Fruit fly (Drosophila melanogaster) whole organism, prepupa: ENCODE data around the gene CG8003.

Experiments used
- Blimp-1 ChIP-seq: fragments of 200-800 bp; sonication (Bioruptor generic); optimal IDR thresholded peaks from 3 replicates; lab custom pipeline; 2017; ENCODE audit warnings: missing biosample characterization, missing genetic modification characterization, mild to moderate bottlenecking, moderate library complexity, missing genetic modification reagents
- CG10631 ChIP-seq: fragments of 200-800 bp; sonication (Bioruptor generic); optimal IDR thresholded peaks from 2 replicates; lab custom pipeline; 2016; ENCODE audit warnings: missing biosample characterization, missing genetic modification characterization
- CG10669 ChIP-seq: fragments of 200-800 bp; sonication (Bioruptor generic); optimal IDR thresholded peaks from 3 replicates; lab custom pipeline; 2018; ENCODE audit warnings: missing biosample characterization, mild to moderate bottlenecking, missing genetic modification characterization, moderate library complexity
- CG11294 ChIP-seq: fragments of 200-800 bp; sonication (Bioruptor generic); IDR thresholded peaks from 2 replicates; pipeline ENCODE4 v1.3.6; 2022; ENCODE audit warnings: missing biosample characterization, missing genetic modification characterization
- CG11762 ChIP-seq: fragments of 200-800 bp; sonication (Bioruptor generic); optimal IDR thresholded peaks from 3 replicates; lab custom pipeline; 2016; ENCODE audit warnings: missing biosample characterization, missing genetic modification characterization; ENCODE audit not compliant: insufficient read depth
- CG15336 ChIP-seq: fragments of 200-800 bp; sonication (Bioruptor generic); IDR thresholded peaks from 2 replicates; pipeline ENCODE4 v1.3.6; 2022; ENCODE audit warnings: missing biosample characterization, missing genetic modification characterization
- CG1621 ChIP-seq: fragments of 200-800 bp; sonication (Bioruptor generic); optimal IDR thresholded peaks from 3 replicates; lab custom pipeline; 2018; ENCODE audit warnings: missing biosample characterization, mild to moderate bottlenecking, missing genetic modification characterization
- CG16779 ChIP-seq: fragments of 200-800 bp; sonication (Bioruptor generic); optimal IDR thresholded peaks from 3 replicates; lab custom pipeline; 2017; ENCODE audit warnings: missing biosample characterization, mild to moderate bottlenecking, missing genetic modification characterization
- CG3032 ChIP-seq: fragments of 200-800 bp; optimal IDR thresholded peaks from 2 replicates; lab custom pipeline; 2019; ENCODE audit warnings: missing biosample characterization, mild to moderate bottlenecking, missing genetic modification characterization, moderate library complexity
- CG34406 ChIP-seq: fragments of 200-800 bp; sonication (Bioruptor generic); optimal IDR thresholded peaks from 3 replicates; lab custom pipeline; 2016; ENCODE audit warnings: missing biosample characterization, missing genetic modification characterization
- CG3919 ChIP-seq: fragments of 200-800 bp; sonication (Bioruptor generic); optimal IDR thresholded peaks from 3 replicates; lab custom pipeline; 2016; ENCODE audit warnings: missing biosample characterization, missing genetic modification characterization
- CG4318 ChIP-seq: fragments of 200-800 bp; sonication (Bioruptor generic); optimal IDR thresholded peaks from 3 replicates; lab custom pipeline; 2017; ENCODE audit warnings: missing biosample characterization, mild to moderate bottlenecking, missing genetic modification characterization
- CG6163 ChIP-seq: fragments of 200-800 bp; sonication (Bioruptor generic); IDR thresholded peaks from 3 replicates; pipeline ENCODE4 v1.3.6; 2022; ENCODE audit warnings: missing biosample characterization, missing genetic modification characterization
- CG6276 ChIP-seq: fragments of 200-800 bp; sonication (Bioruptor generic); optimal IDR thresholded peaks from 2 replicates; lab custom pipeline; 2017; ENCODE audit warnings: missing biosample characterization, mild to moderate bottlenecking, missing genetic modification characterization
- CG6792 ChIP-seq: fragments of 200-800 bp; sonication (Bioruptor generic); optimal IDR thresholded peaks from 3 replicates; lab custom pipeline; 2016; ENCODE audit warnings: missing biosample characterization, missing genetic modification characterization
- CG6808 ChIP-seq: fragments of 200-800 bp; sonication (Bioruptor generic); optimal IDR thresholded peaks from 3 replicates; lab custom pipeline; 2017; ENCODE audit warnings: missing biosample characterization, missing genetic modification characterization, mild to moderate bottlenecking, moderate library complexity, missing genetic modification reagents
- CG6854 ChIP-seq: fragments of 200-800 bp; sonication (Bioruptor generic); optimal IDR thresholded peaks from 2 replicates; lab custom pipeline; 2017; ENCODE audit warnings: missing biosample characterization, mild to moderate bottlenecking, missing genetic modification characterization
- CG8119 ChIP-seq: fragments of 200-800 bp; sonication (Bioruptor generic); IDR thresholded peaks from 3 replicates; pipeline ENCODE4 v1.3.6; 2022; ENCODE audit warnings: missing biosample characterization, missing genetic modification characterization
- CG8319 ChIP-seq: fragments of 200-800 bp; sonication (Bioruptor generic); optimal IDR thresholded peaks from 3 replicates; lab custom pipeline; 2016; ENCODE audit warnings: missing biosample characterization, missing genetic modification characterization
- CG8632 ChIP-seq: fragments of 200-800 bp; sonication (Bioruptor generic); optimal IDR thresholded peaks from 3 replicates; lab custom pipeline; 2016; ENCODE audit warnings: missing biosample characterization, missing genetic modification characterization
- CG9139 ChIP-seq: fragments of 200-800 bp; sonication (Bioruptor generic); optimal IDR thresholded peaks from 3 replicates; lab custom pipeline; 2017; ENCODE audit warnings: missing biosample characterization, mild to moderate bottlenecking, missing genetic modification characterization
- Eip75B ChIP-seq: fragments of 200-800 bp; sonication (Bioruptor generic); optimal IDR thresholded peaks from 3 replicates; lab custom pipeline; 2016; ENCODE audit warnings: missing biosample characterization, missing genetic modification characterization
- Eip78C ChIP-seq: fragments of 200-800 bp; sonication (Bioruptor generic); peaks from one replicate; lab custom pipeline; 2016; ENCODE audit warnings: missing biosample characterization, missing genetic modification characterization
- Eip93F ChIP-seq: fragments of 200-800 bp; sonication (Bioruptor generic); optimal IDR thresholded peaks from 2 replicates; lab custom pipeline; 2016; ENCODE audit warnings: missing biosample characterization, mild to moderate bottlenecking, missing genetic modification characterization
- Ets21C ChIP-seq: fragments of 200-800 bp; sonication (Bioruptor generic); optimal IDR thresholded peaks from 3 replicates; lab custom pipeline; 2016; ENCODE audit warnings: missing biosample characterization, missing genetic modification characterization
- Ets96B ChIP-seq: fragments of 200-800 bp; optimal IDR thresholded peaks from 2 replicates; lab custom pipeline; 2019; ENCODE audit warnings: missing biosample characterization, mild to moderate bottlenecking, missing genetic modification characterization, moderate library complexity
- Hr39 ChIP-seq: fragments of 200-800 bp; sonication (Bioruptor generic); optimal IDR thresholded peaks from 2 replicates; lab custom pipeline; 2016; ENCODE audit warnings: missing biosample characterization, missing genetic modification characterization
- Hr4 ChIP-seq: fragments of 200-800 bp; sonication (Bioruptor generic); optimal IDR thresholded peaks from 3 replicates; lab custom pipeline; 2016; ENCODE audit warnings: missing biosample characterization, missing genetic modification characterization
- Lpt ChIP-seq: fragments of 200-800 bp; sonication (Bioruptor generic); optimal IDR thresholded peaks from 3 replicates; lab custom pipeline; 2016; ENCODE audit warnings: missing biosample characterization, missing genetic modification characterization
- OdsH ChIP-seq: fragments of 200-800 bp; sonication (Bioruptor generic); optimal IDR thresholded peaks from 3 replicates; lab custom pipeline; 2016; ENCODE audit warnings: missing biosample characterization, missing genetic modification characterization
- Smox ChIP-seq: fragments of 200-800 bp; sonication (Bioruptor generic); optimal IDR thresholded peaks from 3 replicates; lab custom pipeline; 2016; ENCODE audit warnings: missing biosample characterization, missing genetic modification characterization
- Sox102F ChIP-seq: fragments of 200-800 bp; sonication (Bioruptor generic); optimal IDR thresholded peaks from 2 replicates; lab custom pipeline; 2016; ENCODE audit warnings: missing biosample characterization, mild to moderate bottlenecking, missing genetic modification characterization
- Sox14 ChIP-seq: fragments of 200-800 bp; sonication (Bioruptor generic); optimal IDR thresholded peaks from 3 replicates; lab custom pipeline; 2016; ENCODE audit warnings: missing biosample characterization, missing genetic modification characterization
- achi ChIP-seq: fragments of 200-800 bp; sonication (Bioruptor generic); optimal IDR thresholded peaks from 3 replicates; lab custom pipeline; 2016; ENCODE audit warnings: missing biosample characterization, missing genetic modification characterization
- cyc ChIP-seq: fragments of 200-800 bp; sonication (Bioruptor generic); optimal IDR thresholded peaks from 3 replicates; lab custom pipeline; 2016; ENCODE audit warnings: missing biosample characterization, missing genetic modification characterization
- dac ChIP-seq: fragments of 200-800 bp; sonication (Bioruptor generic); optimal IDR thresholded peaks from 2 replicates; lab custom pipeline; 2017; ENCODE audit warnings: missing biosample characterization, mild to moderate bottlenecking, missing genetic modification characterization
- dsx ChIP-seq: fragments of 200-800 bp; optimal IDR thresholded peaks from 3 replicates; lab custom pipeline; 2019; ENCODE audit warnings: missing biosample characterization, mild to moderate bottlenecking, missing genetic modification characterization, moderate library complexity; ENCODE audit not compliant: poor library complexity, severe bottlenecking
- eg ChIP-seq: fragments of 200-800 bp; sonication (Bioruptor generic); IDR thresholded peaks from 3 replicates; pipeline ENCODE4 v1.3.6; 2022; ENCODE audit warnings: missing biosample characterization, missing genetic modification characterization
- fd59A ChIP-seq: fragments of 200-800 bp; sonication (Bioruptor generic); optimal IDR thresholded peaks from 2 replicates; lab custom pipeline; 2017; ENCODE audit warnings: missing biosample characterization, mild to moderate bottlenecking, missing genetic modification characterization, missing genetic modification reagents
- fd85E ChIP-seq: fragments of 200-800 bp; sonication (Bioruptor generic); optimal IDR thresholded peaks from 3 replicates; lab custom pipeline; 2016; ENCODE audit warnings: missing biosample characterization, missing genetic modification characterization
- fkh ChIP-seq: fragments of 200-800 bp; sonication (Bioruptor generic); optimal IDR thresholded peaks from 3 replicates; lab custom pipeline; 2017; ENCODE audit warnings: missing biosample characterization, mild to moderate bottlenecking, missing genetic modification characterization, moderate library complexity
- lz ChIP-seq: fragments of 200-800 bp; sonication (Bioruptor generic); optimal IDR thresholded peaks from 3 replicates; lab custom pipeline; 2016; ENCODE audit warnings: missing biosample characterization, missing genetic modification characterization
- net ChIP-seq: fragments of 200-800 bp; sonication (Bioruptor generic); optimal IDR thresholded peaks from 3 replicates; lab custom pipeline; 2016; ENCODE audit warnings: missing biosample characterization, missing genetic modification characterization
- pdm3 ChIP-seq: fragments of 200-800 bp; sonication (Bioruptor generic); optimal IDR thresholded peaks from 3 replicates; lab custom pipeline; 2016; ENCODE audit warnings: missing biosample characterization, missing genetic modification characterization
- spab ChIP-seq: fragments of 200-800 bp; sonication (Bioruptor generic); optimal IDR thresholded peaks from 2 replicates; lab custom pipeline; 2017; ENCODE audit warnings: missing biosample characterization, mild to moderate bottlenecking, missing genetic modification characterization, missing genetic modification reagents
- ss ChIP-seq, 2 experiments: fragments of 200-800 bp; sonication (Bioruptor generic); optimal IDR thresholded peaks; 2 replicates in 1 of 2; 3 replicates in 1 of 2; lab custom pipeline; 2017 to 2018; ENCODE audit warnings: mild to moderate bottlenecking in 2 of 2, missing biosample characterization in 2 of 2, missing genetic modification characterization in 2 of 2, moderate library complexity in 1 of 2
- svp ChIP-seq: fragments of 200-800 bp; sonication (Bioruptor generic); peaks from one replicate; lab custom pipeline; 2016; ENCODE audit warnings: missing biosample characterization, missing genetic modification characterization
- vri ChIP-seq: fragments of 200-800 bp; sonication (Bioruptor generic); optimal IDR thresholded peaks from 3 replicates; lab custom pipeline; 2016; ENCODE audit warnings: missing biosample characterization, mild to moderate bottlenecking, missing genetic modification characterization

CG8003 gene

DNA sequence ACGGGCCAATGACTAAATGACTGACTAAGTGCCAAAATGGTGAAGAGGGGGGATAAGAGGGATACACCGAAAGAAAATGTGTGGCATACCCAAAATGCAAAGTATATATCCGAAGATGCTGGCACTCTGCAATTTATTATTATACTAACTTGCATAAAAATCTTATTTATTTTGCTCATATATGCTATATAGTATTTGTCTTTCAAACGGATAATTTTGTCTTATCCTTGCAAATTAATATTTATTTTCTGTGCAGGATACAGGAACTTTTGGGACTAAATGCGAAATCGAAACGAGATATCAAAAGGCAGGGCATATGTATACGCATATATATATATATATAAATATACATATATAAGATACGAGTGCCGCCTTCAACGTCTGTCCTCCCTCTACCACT is 50.1 kb downstream of the CG8003 start (continued):
- TF ChIP-seq CG6792 (GFP tag; lab: Kevin White, UChicago) (peak; percentile 76), CG6163 (GFP tag; lab: Robert Waterston, UW) (peak; percentile 50; the same call in 2 of the 3 replicates), lz (GFP tag; lab: Kevin White, UChicago) (peak; percentile 73), CG9139 (GFP tag; lab: Kevin White, UChicago) (no peak), dac (GFP tag; lab: Kevin White, UChicago) (no peak), Ets96B (tag; lab: Kevin White, UChicago) (peak; percentile 70), CG3032 (tag; lab: Kevin White, UChicago) (peak; percentile 73), CG8632 (GFP tag; lab: Kevin White, UChicago) (peak; percentile 74), cyc (GFP tag; lab: Kevin White, UChicago) (peak; percentile 59), CG8119 (GFP tag; lab: Robert Waterston, UW) (0 out of 3 replicates have a peak, but pooled peaks have one; percentile 34), CG11294 (GFP tag; lab: Robert Waterston, UW) (no peak), Eip78C (GFP tag; lab: Kevin White, UChicago) (peak; percentile 91), svp (GFP tag; lab: Kevin White, UChicago) (peak; percentile 86), CG10631 (peak; percentile 66), CG34406 (peak; percentile 75), fkh (GFP tag; lab: Kevin White, UChicago) (no peak), CG4318 (GFP tag; lab: Kevin White, UChicago) (no peak), fd59A (GFP tag; lab: Kevin White, UChicago) (peak; percentile 49), Eip93F (GFP tag; lab: Kevin White, UChicago) (no peak), Eip75B (peak; percentile 58), Smox (GFP tag; lab: Kevin White, UChicago) (peak; percentile 72), CG8319 (GFP tag; lab: Kevin White, UChicago) (peak; percentile 64)

DNA sequence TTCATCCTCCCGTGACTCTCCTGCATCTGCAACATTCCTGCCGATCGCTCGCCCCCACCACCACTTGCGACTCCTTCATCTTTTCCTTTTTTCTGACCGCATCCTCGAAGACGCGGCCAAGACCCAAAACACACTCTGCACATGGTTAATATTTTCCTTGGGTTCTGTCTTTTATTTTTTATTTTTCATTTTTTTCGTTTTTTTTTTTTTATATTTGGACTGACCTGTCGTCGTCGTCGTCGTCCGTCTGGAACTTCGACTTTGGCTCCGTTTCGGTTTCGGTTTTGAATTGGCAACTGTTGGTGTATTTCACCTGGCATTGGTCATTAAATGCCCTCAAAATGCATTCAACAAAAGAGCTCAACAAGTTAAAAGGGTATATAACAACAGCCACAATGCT is 50.7 kb downstream of the CG8003 start:
- TF ChIP-seq Eip93F (GFP tag; lab: Kevin White, UChicago) (no peak), ss (GFP tag; optimal IDR thresholded peaks at IDR 0.05; lab: Kevin White, UChicago) (no peak), net (GFP tag; lab: Kevin White, UChicago) (peak; percentile 15), CG6808 (GFP tag; lab: Kevin White, UChicago) (no peak), Sox102F (GFP tag; lab: Kevin White, UChicago) (peak; percentile 34), cyc (GFP tag; lab: Kevin White, UChicago) (no peak), Eip75B (no peak), CG11294 (GFP tag; lab: Robert Waterston, UW) (no peak), CG6792 (GFP tag; lab: Kevin White, UChicago) (no peak), achi (GFP tag; lab: Kevin White, UChicago) (peak; percentile 6), CG1621 (tag; lab: Kevin White, UChicago) (no peak), Blimp-1 (no peak), CG3032 (tag; lab: Kevin White, UChicago) (no peak), vri (GFP tag; lab: Kevin White, UChicago) (peak; percentile 17), CG6276 (GFP tag; lab: Kevin White, UChicago) (no peak), dsx (no peak), CG6163 (GFP tag; lab: Robert Waterston, UW) (0 out of 3 replicates have a peak, but pooled peaks have one; percentile 38), Hr4 (GFP tag; lab: Kevin White, UChicago) (no peak), CG10669 (GFP tag; lab: Kevin White, UChicago) (no peak), Sox14 (GFP tag; lab: Kevin White, UChicago) (no peak), lz (GFP tag; lab: Kevin White, UChicago) (no peak), Lpt (GFP tag; lab: Kevin White, UChicago) (no peak), CG6854 (GFP tag; lab: Kevin White, UChicago) (no peak), CG8119 (GFP tag; lab: Robert Waterston, UW) (no peak), eg (GFP tag; lab: Robert Waterston, UW) (no peak), Hr39 (GFP tag; lab: Kevin White, UChicago) (no peak), CG16779 (tag; lab: Kevin White, UChicago) (no peak), CG9139 (GFP tag; lab: Kevin White, UChicago) (no peak), pdm3 (GFP tag; lab: Kevin White, UChicago) (peak; percentile 3), CG34406 (no peak), CG8632 (GFP tag; lab: Kevin White, UChicago) (no peak), Ets21C (GFP tag; lab: Kevin White, UChicago) (no peak), dac (GFP tag; lab: Kevin White, UChicago) (no peak), spab (GFP tag; lab: Kevin White, UChicago) (no peak), CG15336 (no peak), CG11762 (no peak), fd85E (GFP tag; lab: Kevin White, UChicago) (no peak), svp (GFP tag; lab: Kevin White, UChicago) (peak; percentile 54), CG3919 (GFP tag; lab: Kevin White, UChicago) (no peak), OdsH (no peak)
